Fruit fly (Drosophila melanogaster) whole organism, embryonic: ENCODE measurements around the gene ball.

Experiments used
- BEAF-32 ChIP-seq: fragments of 200-800 bp; sonication (Bioruptor generic); optimal IDR thresholded peaks from 3 replicates; lab custom pipeline; 2017; ENCODE audit warnings: missing biosample characterization, missing genetic modification characterization, mild to moderate bottlenecking, moderate library complexity, missing genetic modification reagents
- CG10462 ChIP-seq: fragments of 200-800 bp; sonication (Bioruptor generic); optimal IDR thresholded peaks from 2 replicates; lab custom pipeline; 2016; ENCODE audit warnings: missing biosample characterization, missing genetic modification characterization
- CG11093 ChIP-seq: fragments of 200-800 bp; sonication (Bioruptor generic); IDR thresholded peaks from 3 replicates; pipeline ENCODE4 v1.3.6; 2022; ENCODE audit warnings: missing biosample characterization, missing genetic modification characterization
- CG12071 ChIP-seq: fragments of 200-800 bp; sonication (Bioruptor generic); optimal IDR thresholded peaks from 3 replicates; lab custom pipeline; 2018; ENCODE audit warnings: missing biosample characterization, mild to moderate bottlenecking, missing genetic modification characterization
- CG13287 ChIP-seq: fragments of 200-800 bp; sonication (Bioruptor generic); IDR thresholded peaks from 2 replicates; pipeline ENCODE4 v1.3.6; 2022; ENCODE audit warnings: missing biosample characterization, missing genetic modification characterization; ENCODE audit not compliant: partially characterized antibody
- CG13296 ChIP-seq: fragments of 200-800 bp; sonication (Bioruptor generic); optimal IDR thresholded peaks from 3 replicates; lab custom pipeline; 2018; ENCODE audit warnings: missing biosample characterization, mild to moderate bottlenecking, missing genetic modification characterization
- CG13894 ChIP-seq: fragments of 200-800 bp; sonication (Bioruptor generic); optimal IDR thresholded peaks from 3 replicates; lab custom pipeline; 2018; ENCODE audit warnings: missing biosample characterization, mild to moderate bottlenecking, missing genetic modification characterization, moderate library complexity
- CG14667 ChIP-seq: fragments of 200-800 bp; sonication (Bioruptor generic); IDR thresholded peaks from 2 replicates; pipeline ENCODE4 v1.3.6; 2022; ENCODE audit warnings: missing biosample characterization, missing genetic modification characterization
- CG1529 ChIP-seq: fragments of 200-800 bp; sonication (Bioruptor generic); optimal IDR thresholded peaks from 3 replicates; lab custom pipeline; 2018; ENCODE audit warnings: missing biosample characterization, missing genetic modification characterization
- CG15514 ChIP-seq: fragments of 200-800 bp; sonication (Bioruptor generic); optimal IDR thresholded peaks from 3 replicates; lab custom pipeline; 2017; ENCODE audit warnings: missing biosample characterization, missing genetic modification characterization, mild to moderate bottlenecking, moderate library complexity, missing genetic modification reagents
- CG1603 ChIP-seq: fragments of 200-800 bp; sonication (Bioruptor generic); optimal IDR thresholded peaks from 2 replicates; lab custom pipeline; 2019; ENCODE audit warnings: missing biosample characterization, mild to moderate bottlenecking, missing genetic modification characterization, moderate library complexity
- CG16815 ChIP-seq: fragments of 200-800 bp; sonication (Bioruptor generic); optimal IDR thresholded peaks from 3 replicates; lab custom pipeline; 2017; ENCODE audit warnings: missing biosample characterization, mild to moderate bottlenecking, missing genetic modification characterization
- CG17385 ChIP-seq: fragments of 200-800 bp; sonication (Bioruptor generic); optimal IDR thresholded peaks from 3 replicates; lab custom pipeline; 2018; ENCODE audit warnings: missing biosample characterization, mild to moderate bottlenecking, missing genetic modification characterization
- CG17912 ChIP-seq: fragments of 200-800 bp; sonication (Bioruptor generic); optimal IDR thresholded peaks from 2 replicates; lab custom pipeline; 2018; ENCODE audit warnings: missing biosample characterization, mild to moderate bottlenecking, missing genetic modification characterization
- CG18619 ChIP-seq: fragments of 200-800 bp; sonication (Bioruptor generic); optimal IDR thresholded peaks from 3 replicates; lab custom pipeline; 2017; ENCODE audit warnings: missing biosample characterization, mild to moderate bottlenecking, missing genetic modification characterization
- CG18764 ChIP-seq: fragments of 200-800 bp; sonication (Bioruptor generic); optimal IDR thresholded peaks from 3 replicates; lab custom pipeline; 2016; ENCODE audit warnings: missing biosample characterization, missing genetic modification characterization
- CG2202 ChIP-seq: fragments of 200-800 bp; sonication (Bioruptor generic); optimal IDR thresholded peaks from 2 replicates; lab custom pipeline; 2018; ENCODE audit warnings: missing biosample characterization, mild to moderate bottlenecking, missing genetic modification characterization
- CG2678 ChIP-seq: fragments of 200-800 bp; sonication (Bioruptor generic); optimal IDR thresholded peaks from 3 replicates; lab custom pipeline; 2019; ENCODE audit warnings: missing biosample characterization, mild to moderate bottlenecking, missing genetic modification characterization, moderate library complexity
- CG2712 ChIP-seq: fragments of 200-800 bp; optimal IDR thresholded peaks from 3 replicates; lab custom pipeline; 2019; ENCODE audit warnings: missing biosample characterization, mild to moderate bottlenecking, missing genetic modification characterization, moderate library complexity
- CG3726 ChIP-seq: fragments of 200-800 bp; sonication (Bioruptor generic); IDR thresholded peaks from 3 replicates; pipeline ENCODE4, ENCODE4 v1.3.6; 2022; ENCODE audit warnings: missing biosample characterization, missing genetic modification characterization
- CG3838 ChIP-seq: fragments of 200-800 bp; sonication (Bioruptor generic); optimal IDR thresholded peaks from 3 replicates; lab custom pipeline; 2016; ENCODE audit warnings: missing biosample characterization, missing genetic modification characterization
- CG4617 ChIP-seq: fragments of 200-800 bp; sonication (Bioruptor generic); optimal IDR thresholded peaks from 3 replicates; lab custom pipeline; 2016; ENCODE audit warnings: missing biosample characterization, missing genetic modification characterization, borderline replicate concordance
- CG6689 ChIP-seq: fragments of 200-800 bp; sonication (Bioruptor generic); IDR thresholded peaks from 2 replicates; pipeline ENCODE4 v1.3.6; 2022; ENCODE audit warnings: missing biosample characterization, missing genetic modification characterization
- CG8290 ChIP-seq, 3 experiments: fragments of 200-800 bp; sonication (Bioruptor generic); optimal IDR thresholded peaks; 2 replicates each; lab custom pipeline; 2016 to 2019; ENCODE audit warnings: missing biosample characterization in 3 of 3, missing genetic modification characterization in 3 of 3, mild to moderate bottlenecking in 2 of 3, moderate library complexity in 1 of 3
- Doc3 ChIP-seq: fragments of 200-800 bp; sonication (Bioruptor generic); IDR thresholded peaks from 3 replicates; pipeline ENCODE4 v1.3.6; 2022; ENCODE audit warnings: missing biosample characterization, missing genetic modification characterization; ENCODE audit not compliant: partially characterized antibody
- Eip74EF ChIP-seq, 2 experiments: fragments of 200-800 bp in 1 of 2; fragments of >200 bp in 1 of 2; sonication (Bioruptor generic) in 1 of 2; optimal IDR thresholded peaks; 2 replicates each; lab custom pipeline; 2017 to 2019; ENCODE audit warnings: missing biosample characterization in 2 of 2, missing genetic modification characterization in 2 of 2, mild to moderate bottlenecking in 1 of 2, moderate library complexity in 1 of 2
- HmgZ ChIP-seq: fragments of 200-800 bp; sonication (Bioruptor generic); optimal IDR thresholded peaks from 2 replicates; lab custom pipeline; 2018; ENCODE audit warnings: missing biosample characterization, mild to moderate bottlenecking, missing genetic modification characterization
- Jarid2 ChIP-seq: fragments of 200-800 bp; sonication (Bioruptor generic); optimal IDR thresholded peaks from 3 replicates; lab custom pipeline; 2017; ENCODE audit warnings: mild to moderate bottlenecking, missing biosample characterization, missing genetic modification reagents, missing genetic modification characterization
- Med ChIP-seq: fragments of 200-800 bp; sonication (Bioruptor generic); peaks from one replicate; lab custom pipeline; 2016; ENCODE audit warnings: missing biosample characterization, missing genetic modification characterization, mild to moderate bottlenecking, inconsistent platforms, moderate library complexity
- Myb ChIP-seq: fragments of 200-800 bp; sonication (Bioruptor generic); optimal IDR thresholded peaks from 2 replicates; lab custom pipeline; 2016; ENCODE audit warnings: missing biosample characterization, missing genetic modification characterization
- Scr ChIP-seq: fragments of 200-800 bp; sonication (Bioruptor generic); IDR thresholded peaks from 2 replicates; pipeline ENCODE4 v1.3.6; 2022; ENCODE audit warnings: missing biosample characterization, missing genetic modification characterization; ENCODE audit not compliant: partially characterized antibody
- Sry-δ ChIP-seq: fragments of 200-800 bp; sonication (Bioruptor generic); optimal IDR thresholded peaks from 2 replicates; lab custom pipeline; 2016; ENCODE audit warnings: missing biosample characterization, missing genetic modification characterization
- Tbp ChIP-seq: fragments of >200 bp; optimal IDR thresholded peaks from 2 replicates; lab custom pipeline; 2018; ENCODE audit warnings: missing biosample characterization, missing genetic modification characterization
- ab ChIP-seq: fragments of 200-800 bp; sonication (Bioruptor generic); optimal IDR thresholded peaks from 2 replicates; lab custom pipeline; 2016; ENCODE audit warnings: missing biosample characterization, missing genetic modification characterization
- ac ChIP-seq: fragments of 200-800 bp; sonication (Bioruptor generic); optimal IDR thresholded peaks from 3 replicates; lab custom pipeline; 2017; ENCODE audit warnings: missing biosample characterization, mild to moderate bottlenecking, missing genetic modification characterization
- cad ChIP-seq: fragments of >200 bp; optimal IDR thresholded peaks from 2 replicates; lab custom pipeline; 2017; ENCODE audit warnings: missing biosample characterization, missing genetic modification characterization
- crp ChIP-seq, 2 experiments: fragments of 200-800 bp; sonication (Bioruptor generic); optimal IDR thresholded peaks; 2 replicates in 1 of 2; 3 replicates in 1 of 2; lab custom pipeline; 2017; ENCODE audit warnings: missing biosample characterization in 2 of 2, missing genetic modification characterization in 2 of 2, mild to moderate bottlenecking in 1 of 2, moderate library complexity in 1 of 2
- dm ChIP-seq: fragments of 200-800 bp; sonication (Bioruptor generic); optimal IDR thresholded peaks from 3 replicates; lab custom pipeline; 2016; ENCODE audit warnings: missing biosample characterization, missing genetic modification characterization
- fu2 ChIP-seq: fragments of 200-800 bp; sonication (Bioruptor generic); optimal IDR thresholded peaks from 2 replicates; lab custom pipeline; 2016; ENCODE audit warnings: missing biosample characterization, missing genetic modification characterization
- gcm ChIP-seq: fragments of 200-800 bp; sonication (Bioruptor generic); optimal IDR thresholded peaks from 2 replicates; lab custom pipeline; 2019; ENCODE audit warnings: missing biosample characterization, mild to moderate bottlenecking, missing genetic modification characterization, moderate library complexity
- hbn ChIP-seq: fragments of 200-800 bp; sonication (Bioruptor generic); IDR thresholded peaks from 2 replicates; pipeline ENCODE4 v1.3.6; 2022; ENCODE audit warnings: missing biosample characterization, missing genetic modification characterization; ENCODE audit not compliant: partially characterized antibody
- mirr ChIP-seq: fragments of 200-800 bp; sonication (Bioruptor generic); optimal IDR thresholded peaks from 3 replicates; lab custom pipeline; 2018; ENCODE audit warnings: missing biosample characterization, mild to moderate bottlenecking, missing genetic modification characterization
- nerfin-2 ChIP-seq: fragments of 200-800 bp; sonication (Bioruptor generic); IDR thresholded peaks from 2 replicates; pipeline ENCODE4 v1.3.6; 2022; ENCODE audit warnings: missing biosample characterization, missing genetic modification characterization; ENCODE audit not compliant: partially characterized antibody
- otp ChIP-seq: fragments of 200-800 bp; sonication (Bioruptor generic); IDR thresholded peaks from 3 replicates; pipeline ENCODE4, ENCODE4 v1.3.6; 2022; ENCODE audit warnings: missing biosample characterization, missing genetic modification characterization
- pan ChIP-seq, 4 experiments: fragments of >200 bp in 3 of 4; fragments of 200-800 bp in 1 of 4; sonication (Bioruptor generic) in 1 of 4; optimal IDR thresholded peaks in 3 of 4; IDR thresholded peaks in 1 of 4; 2 replicates each; pipeline versions ENCODE4 v1.3.6 to Lab custom; 2017 to 2022; ENCODE audit warnings: missing biosample characterization in 2 of 4, missing genetic modification characterization in 2 of 4, mixed read lengths in 1 of 4
- peb ChIP-seq: fragments of 200-800 bp; sonication (Bioruptor generic); IDR thresholded peaks from 2 replicates; pipeline ENCODE4 v1.3.6; 2022; ENCODE audit warnings: missing biosample characterization, missing genetic modification characterization
- pnt ChIP-seq: fragments of 200-800 bp; sonication (Bioruptor generic); optimal IDR thresholded peaks from 3 replicates; lab custom pipeline; 2016; ENCODE audit warnings: missing biosample characterization, missing genetic modification characterization
- stwl ChIP-seq: fragments of 200-800 bp; sonication (Bioruptor generic); optimal IDR thresholded peaks from 3 replicates; lab custom pipeline; 2018; ENCODE audit warnings: missing biosample characterization, mild to moderate bottlenecking, missing genetic modification characterization, moderate library complexity
- trem ChIP-seq: fragments of 200-800 bp; optimal IDR thresholded peaks from 3 replicates; lab custom pipeline; 2019; ENCODE audit warnings: missing biosample characterization, mild to moderate bottlenecking, missing genetic modification characterization, moderate library complexity

The ball gene

dm6 chr3R:26876432-26876831, 9.8 kb upstream of the ball start, which contains the start of gene CG5500 (continued):
- TF ChIP-seq stwl (tag; lab: Kevin White, UChicago), result peak; percentile 38
- TF ChIP-seq CG13894, result no peak
- peak; percentile 84 for TF ChIP-seq Med (GFP tag; lab: Kevin White, UChicago)
- TF ChIP-seq Eip74EF (GFP tag; optimal IDR thresholded peaks at IDR 0.05; lab: Kevin White, UChicago), result peak in 1 of 2 experiments; percentile 62
- TF ChIP-seq CG3726 (GFP tag; lab: Robert Waterston, UW), result no peak
- peak; percentile 23 for TF ChIP-seq trem (tag; lab: Kevin White, UChicago)
- peak; percentile 56 for TF ChIP-seq CG15514 (GFP tag; lab: Kevin White, UChicago)
- TF ChIP-seq CG13296 (GFP tag; lab: Kevin White, UChicago), result peak; percentile 41
- no peak for TF ChIP-seq peb
- no peak for TF ChIP-seq CG12071 (GFP tag; lab: Kevin White, UChicago)
- no peak for TF ChIP-seq dm (GFP tag; lab: Kevin White, UChicago)
- peak; percentile 12 for TF ChIP-seq CG3838
- TF ChIP-seq CG14667, result no peak
- no peak for TF ChIP-seq CG1529 (GFP tag; lab: Kevin White, UChicago)
- TF ChIP-seq CG2202 (tag; lab: Kevin White, UChicago), result no peak
- peak; percentile 19 for TF ChIP-seq CG4617 (GFP tag; lab: Kevin White, UChicago)
- TF ChIP-seq CG6689 (GFP tag; lab: Robert Waterston, UW), result no peak
- peak; percentile 2 for TF ChIP-seq CG2712
- TF ChIP-seq CG17385 (GFP tag; lab: Kevin White, UChicago), result no peak
- TF ChIP-seq otp (GFP tag; lab: Robert Waterston, UW), result no peak
- no peak for TF ChIP-seq CG16815
- no peak for TF ChIP-seq pnt (GFP tag; lab: Kevin White, UChicago)
- TF ChIP-seq CG2678 (tag; lab: Kevin White, UChicago), result peak; percentile 29
- peak; percentile 51 for TF ChIP-seq CG1603 (tag; lab: Kevin White, UChicago)
- no peak for TF ChIP-seq cad (GFP tag; lab: Kevin White, UChicago)
- no peak for TF ChIP-seq CG17912 (GFP tag; lab: Kevin White, UChicago)
- TF ChIP-seq Jarid2 (GFP tag; lab: Kevin White, UChicago), result no peak
- TF ChIP-seq CG13287 (GFP tag; lab: Robert Waterston, UW), result peak; percentile 69
- TF ChIP-seq CG11093 (GFP tag; lab: Robert Waterston, UW), result no peak
- peak; percentile 2 for TF ChIP-seq ac (GFP tag; lab: Kevin White, UChicago)
- no peak for TF ChIP-seq pan (optimal IDR thresholded peaks at IDR 0.05; lab: Kevin White, UChicago)
- no peak for TF ChIP-seq pan (GFP tag; optimal IDR thresholded peaks at IDR 0.05 in 1 of 2, IDR thresholded peaks at IDR 0.05 in 1 of 2)
- peak; percentile 8 for TF ChIP-seq CG8290 (GFP tag; optimal IDR thresholded peaks at IDR 0.05; lab: Kevin White, UChicago)
- TF ChIP-seq CG8290 (tag; optimal IDR thresholded peaks at IDR 0.05; lab: Kevin White, UChicago), result peak in 1 of 2 experiments; percentile 32
- TF ChIP-seq Myb (GFP tag; lab: Kevin White, UChicago), result no peak
- peak; percentile 22 for TF ChIP-seq mirr (GFP tag; lab: Kevin White, UChicago)
- peak; percentile 27 for TF ChIP-seq Sry-δ (GFP tag; lab: Kevin White, UChicago)
- TF ChIP-seq ab, result no peak
- 0 out of 2 replicates have a peak, but pooled peaks have one; percentile 13 for TF ChIP-seq nerfin-2 (GFP tag; lab: Robert Waterston, UW)
- peak; percentile 32 to 89 for TF ChIP-seq crp (GFP tag; optimal IDR thresholded peaks at IDR 0.05; lab: Kevin White, UChicago)
- no peak for TF ChIP-seq HmgZ (tag; lab: Kevin White, UChicago)
- TF ChIP-seq Doc3 (GFP tag; lab: Robert Waterston, UW), result peak; percentile 63
- TF ChIP-seq CG18619, result no peak
- peak; percentile 43 for TF ChIP-seq Scr (GFP tag; lab: Robert Waterston, UW)
- peak; percentile 63 for TF ChIP-seq BEAF-32
- no peak for TF ChIP-seq CG18764
- no peak for TF ChIP-seq gcm (GFP tag; lab: Kevin White, UChicago)
- TF ChIP-seq hbn (GFP tag; lab: Robert Waterston, UW), result peak; percentile 54
- TF ChIP-seq Tbp (GFP tag; lab: Kevin White, UChicago), result no peak
- TF ChIP-seq CG10462 (GFP tag; lab: Kevin White, UChicago), result no peak
- TF ChIP-seq fu2, result no peak
